Worm (Caenorhabditis elegans) whole organism, L2 larva: ENCODE data around the gene ppat-1.

Experiments used
- elt-3 ChIP-seq: sonication (generic microtip); optimal IDR thresholded peaks from 2 replicates; lab custom pipeline; 2017; ENCODE audit warnings: missing biosample characterization, missing genetic modification characterization
- lin-39 ChIP-seq: fragments of 150-350 bp; optimal IDR thresholded peaks from 2 replicates; lab custom pipeline; 2014; ENCODE audit warnings: missing biosample characterization, missing genetic modification reagents, missing genetic modification characterization
- nhr-129 ChIP-seq: fragments of 150-350 bp; optimal IDR thresholded peaks from 2 replicates; lab custom pipeline; 2014; ENCODE audit warnings: missing biosample characterization, missing genetic modification characterization
- snpc-4 ChIP-seq: fragments of 150-350 bp; optimal IDR thresholded peaks from 2 replicates; lab custom pipeline; 2014; ENCODE audit warnings: missing biosample characterization, missing genetic modification characterization
- unc-39 ChIP-seq: fragments of 150-350 bp; optimal IDR thresholded peaks from 2 replicates; lab custom pipeline; 2014; ENCODE audit warnings: missing biosample characterization, missing genetic modification characterization
- unc-62 ChIP-seq: fragments of 150-350 bp; optimal IDR thresholded peaks from 2 replicates; lab custom pipeline; 2014; ENCODE audit warnings: missing biosample characterization, missing genetic modification reagents, missing genetic modification characterization

ce11 chrIII:4671491-4671890 lies 17.6 kb upstream of the ppat-1 start, which contains the start of gene T23F11.11:
- no peak for TF ChIP-seq lin-39
- TF ChIP-seq nhr-129 (tag; lab: Kevin White, UChicago): no peak
- TF ChIP-seq elt-3: no peak
- no peak for TF ChIP-seq unc-39 (tag; lab: Kevin White, UChicago)
- no peak for TF ChIP-seq snpc-4 (tag; lab: Kevin White, UChicago)
- no peak for TF ChIP-seq unc-62 (GFP tag; lab: Kevin White, UChicago)
